Worm (Caenorhabditis elegans) whole organism, L4/young adult: Measurements from ENCODE around the gene C06A6.7.

Experiments used
- dao-5 ChIP-seq: sonication (generic microtip); optimal IDR thresholded peaks from 2 replicates; lab custom pipeline; 2016; ENCODE audit warnings: missing genotype, missing genetic modification characterization, moderate library complexity, missing compliant biosample characterization
- him-1 ChIP-seq: sonication (generic microtip); optimal IDR thresholded peaks from 2 replicates; lab custom pipeline; 2016; ENCODE audit warnings: missing genotype, missing genetic modification reagents, missing genetic modification characterization, missing compliant biosample characterization

DNA sequence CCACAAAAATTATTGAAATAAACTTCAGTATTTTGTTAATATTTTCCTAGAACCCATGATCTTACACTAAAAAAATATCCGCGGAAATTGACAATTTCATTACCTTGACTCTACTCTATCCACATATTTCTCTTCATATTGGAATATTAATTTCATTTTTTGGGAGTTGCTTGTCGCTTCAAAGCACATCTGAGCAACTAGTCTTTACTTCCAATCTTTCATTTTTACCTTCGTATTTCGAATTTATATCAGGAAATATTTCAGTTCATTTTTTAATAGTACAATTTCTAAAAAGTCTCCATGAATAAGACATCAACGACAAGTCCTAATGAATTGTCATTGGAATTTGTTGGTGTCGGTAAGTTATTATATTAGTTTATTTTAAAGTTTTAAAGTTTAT, 40.7 kb upstream of the C06A6.7 start, which contains the start of gene srt-73:
- TF ChIP-seq him-1: no peak
- TF ChIP-seq dao-5: no peak
